ENCODE assay signal across 8 worm cellular contexts in genomic region chrIII:1558441-1559159, ce11.
A peak's percentile ranks its signal among the peaks of the same experiment; 100 is the strongest.
TF ChIP-seq lines count a peak whose summit lies in the region.

eelo-1 (minus strand) TSS chrIII:1558529.
Y67D2.2 (plus strand) TSS chrIII:1558800.

TF ChIP-seq in whole organism, L1 larva, 84 proteins besides CTCF, POLR2A, EP300 and RAD21 (continues in another document):
- TF ChIP-seq pax-3 (tag; optimal IDR thresholded peaks at IDR 0.05; lab: Kevin White, UChicago) (no peak), pqm-1 (tag; optimal IDR thresholded peaks at IDR 0.05; lab: Kevin White, UChicago) (no peak), ceh-8 (GFP tag; optimal IDR thresholded peaks at IDR 0.05; lab: Kevin White, UChicago) (peak; percentile 59), unc-98 (GFP tag; IDR thresholded peaks at IDR 0.05; lab: Robert Waterston, UW) (no peak), xbp-1 (tag; optimal IDR thresholded peaks at IDR 0.05; lab: Kevin White, UChicago) (peak; percentile 81), fkh-8 (tag; optimal IDR thresholded peaks at IDR 0.05; lab: Kevin White, UChicago) (no peak), nhr-71 (tag; optimal IDR thresholded peaks at IDR 0.05; lab: Kevin White, UChicago) (no peak), ceh-88 (GFP tag; IDR thresholded peaks at IDR 0.05; lab: Robert Waterston, UW) (no peak), mep-1 (tag; optimal IDR thresholded peaks at IDR 0.05; lab: Kevin White, UChicago) (peak; percentile 92), ztf-11 (tag; optimal IDR thresholded peaks at IDR 0.05; lab: Kevin White, UChicago) (peak in 1 of 2 experiments; percentile 65), mdl-1 (tag; optimal IDR thresholded peaks at IDR 0.05; lab: Kevin White, UChicago) (no peak), lin-39 (tag; optimal IDR thresholded peaks at IDR 0.05; lab: Kevin White, UChicago) (peak; percentile 75)

TF ChIP-seq in whole organism, L2 larva, 48 proteins besides CTCF, POLR2A, EP300 and RAD21 (continues in another document):
- no peak for TF ChIP-seq ztf-4 (tag; optimal IDR thresholded peaks at IDR 0.05; lab: Kevin White, UChicago)
- no peak for TF ChIP-seq nhr-12 (tag; optimal IDR thresholded peaks at IDR 0.05; lab: Kevin White, UChicago)
- no peak for TF ChIP-seq ZK546.5 (tag; optimal IDR thresholded peaks at IDR 0.05; lab: Kevin White, UChicago)
- no peak for TF ChIP-seq nhr-77 (tag; optimal IDR thresholded peaks at IDR 0.05; lab: Kevin White, UChicago)
- no peak for TF ChIP-seq fos-1 (tag; optimal IDR thresholded peaks at IDR 0.05; lab: Kevin White, UChicago)
- TF ChIP-seq lin-13 (GFP tag; optimal IDR thresholded peaks at IDR 0.05; lab: Kevin White, UChicago): peak; percentile 86
- TF ChIP-seq Y55F3AM.14 (GFP tag; optimal IDR thresholded peaks at IDR 0.05; lab: Kevin White, UChicago): no peak
- TF ChIP-seq elt-1 (tag; optimal IDR thresholded peaks at IDR 0.05; lab: Kevin White, UChicago): no peak
- TF ChIP-seq egl-27 (tag; optimal IDR thresholded peaks at IDR 0.05; lab: Kevin White, UChicago): no peak
- peak; percentile 20 for TF ChIP-seq blmp-1 (tag; optimal IDR thresholded peaks at IDR 0.05; lab: Kevin White, UChicago; ENCODE audit: insufficient read depth)
- peak; percentile 36 for TF ChIP-seq sma-3 (GFP tag; optimal IDR thresholded peaks at IDR 0.05; lab: Kevin White, UChicago)
- no peak for TF ChIP-seq skn-1 (tag; optimal IDR thresholded peaks at IDR 0.05; lab: Kevin White, UChicago)

TF ChIP-seq in whole organism, L3 larva, 47 proteins besides CTCF, POLR2A, EP300 and RAD21 (continues in another document):
- no peak for TF ChIP-seq elt-2 (tag; optimal IDR thresholded peaks at IDR 0.05; lab: Kevin White, UChicago)
- TF ChIP-seq tbx-2 (tag; optimal IDR thresholded peaks at IDR 0.05; lab: Kevin White, UChicago): no peak
- TF ChIP-seq nhr-28 (tag; optimal IDR thresholded peaks at IDR 0.05; lab: Kevin White, UChicago): no peak
- TF ChIP-seq mml-1 (tag; optimal IDR thresholded peaks at IDR 0.05; lab: Kevin White, UChicago): no peak
- TF ChIP-seq egl-5 (tag; optimal IDR thresholded peaks at IDR 0.05; lab: Kevin White, UChicago): peak; percentile 45
- TF ChIP-seq hmg-11 (tag; optimal IDR thresholded peaks at IDR 0.05; lab: Kevin White, UChicago): peak; percentile 49
- TF ChIP-seq nhr-11 (tag; optimal IDR thresholded peaks at IDR 0.05; lab: Kevin White, UChicago): no peak
- TF ChIP-seq unc-62 (GFP tag; optimal IDR thresholded peaks at IDR 0.05; lab: Kevin White, UChicago): no peak
- TF ChIP-seq nhr-77 (tag; optimal IDR thresholded peaks at IDR 0.05; lab: Kevin White, UChicago): no peak
- TF ChIP-seq pqm-1 (tag; optimal IDR thresholded peaks at IDR 0.05; lab: Kevin White, UChicago): no peak
- TF ChIP-seq zag-1 (tag; optimal IDR thresholded peaks at IDR 0.05; lab: Kevin White, UChicago): no peak
- peak; percentile 39 for TF ChIP-seq nhr-23 (tag; optimal IDR thresholded peaks at IDR 0.05; lab: Kevin White, UChicago)

TF ChIP-seq in whole organism, L4 larva, 104 proteins besides CTCF, POLR2A, EP300 and RAD21 (continues in another document):
- TF ChIP-seq aly-2 (tag; optimal IDR thresholded peaks at IDR 0.05; lab: Kevin White, UChicago) (no peak), hmg-1.1 (GFP tag; IDR thresholded peaks at IDR 0.05; lab: Robert Waterston, UW) (0 out of 2 replicates have a peak, but pooled peaks have one; percentile 18), F10B5.3 (tag; optimal IDR thresholded peaks at IDR 0.05; lab: Kevin White, UChicago) (no peak), hlh-30 (tag; optimal IDR thresholded peaks at IDR 0.05; lab: Kevin White, UChicago; ENCODE audit: insufficient read depth) (peak; percentile 23), sdz-12 (GFP tag; optimal IDR thresholded peaks at IDR 0.05; lab: Kevin White, UChicago) (no peak), madf-9 (GFP tag; conservative IDR thresholded peaks at IDR 0.05; lab: Robert Waterston, UW) (no peak), ztf-7 (tag; optimal IDR thresholded peaks at IDR 0.05; lab: Kevin White, UChicago) (peak; percentile 36), tag-97 (GFP tag; IDR thresholded peaks at IDR 0.05; lab: Robert Waterston, UW) (no peak), ama-1 (optimal IDR thresholded peaks at IDR 0.05; lab: Kevin White, UChicago) (no peak), nhr-76 (tag; optimal IDR thresholded peaks at IDR 0.05; lab: Kevin White, UChicago) (no peak), nhr-11 (tag; optimal IDR thresholded peaks at IDR 0.05; lab: Kevin White, UChicago) (no peak), T26A8.4 (GFP tag; IDR thresholded peaks at IDR 0.05; lab: Robert Waterston, UW) (no peak)

TF ChIP-seq in whole organism, late embryonic, 69 proteins besides CTCF, POLR2A, EP300 and RAD21:
- TF ChIP-seq ceh-30 (tag; optimal IDR thresholded peaks at IDR 0.05; lab: Kevin White, UChicago): peak; percentile 43
- peak; percentile 8 for TF ChIP-seq nfya-1 (tag; optimal IDR thresholded peaks at IDR 0.05; lab: Kevin White, UChicago)
- TF ChIP-seq pha-2 (tag; optimal IDR thresholded peaks at IDR 0.05; lab: Kevin White, UChicago): no peak
- TF ChIP-seq ahr-1 (tag; optimal IDR thresholded peaks at IDR 0.05; lab: Kevin White, UChicago): no peak
- TF ChIP-seq fkh-10 (GFP tag; optimal IDR thresholded peaks at IDR 0.05; lab: Kevin White, UChicago): no peak
TF ChIP-seq in whole organism, late embryonic: peak in this region for 2.

TF ChIP-seq in whole organism, midembryonic, 9 proteins besides CTCF, POLR2A, EP300 and RAD21:
- TF ChIP-seq ztf-29 (GFP tag; IDR thresholded peaks at IDR 0.05; lab: Robert Waterston, UW) (no peak), T22C8.4 (GFP tag; IDR thresholded peaks at IDR 0.05; lab: Robert Waterston, UW) (peak; percentile 8; the same call in 1 of the 2 replicates), flt-1 (GFP tag; IDR thresholded peaks at IDR 0.05; lab: Robert Waterston, UW) (no peak), ref-1 (GFP tag; conservative IDR thresholded peaks at IDR 0.05; lab: Robert Waterston, UW) (no peak)

TF ChIP-seq in whole organism, mixed stage, embryonic, 35 proteins besides CTCF, POLR2A, EP300 and RAD21:
- peak; percentile 45 for TF ChIP-seq mep-1 (tag; optimal IDR thresholded peaks at IDR 0.05; lab: Kevin White, UChicago)
- TF ChIP-seq lsy-2 (tag; optimal IDR thresholded peaks at IDR 0.05; lab: Kevin White, UChicago): peak; percentile 26
- TF ChIP-seq ces-1 (GFP tag; optimal IDR thresholded peaks at IDR 0.05; lab: Kevin White, UChicago): peak; percentile 61
- TF ChIP-seq lin-13 (tag; optimal IDR thresholded peaks at IDR 0.05; lab: Kevin White, UChicago): peak; percentile 33
- no peak for TF ChIP-seq ceh-39 (tag; optimal IDR thresholded peaks at IDR 0.05; lab: Kevin White, UChicago)

TF ChIP-seq in whole organism, young adult, 124 proteins besides CTCF, POLR2A, EP300 and RAD21:
- peak; percentile 34 for TF ChIP-seq lin-54 (GFP tag; optimal IDR thresholded peaks at IDR 0.05; lab: Kevin White, UChicago)
- TF ChIP-seq B0019.2 (GFP tag; conservative IDR thresholded peaks at IDR 0.05; lab: Robert Waterston, UW): no peak
- peak; percentile 1 for TF ChIP-seq tbp1 (GFP tag; optimal IDR thresholded peaks at IDR 0.05; lab: Kevin White, UChicago)
- peak; percentile 45 for TF ChIP-seq lsl-1 (GFP tag; optimal IDR thresholded peaks at IDR 0.05; lab: Kevin White, UChicago)
- no peak for TF ChIP-seq nhr-27 (tag; optimal IDR thresholded peaks at IDR 0.05; lab: Kevin White, UChicago)
- TF ChIP-seq snpc-1.3 (tag; optimal IDR thresholded peaks at IDR 0.05; lab: Kevin White, UChicago; ENCODE audit: insufficient read depth): peak; percentile 13
- TF ChIP-seq dpl-1 (GFP tag; optimal IDR thresholded peaks at IDR 0.05; lab: Kevin White, UChicago): peak; percentile 14
- no peak for TF ChIP-seq rec-8 (tag; optimal IDR thresholded peaks at IDR 0.05; lab: Kevin White, UChicago)
- TF ChIP-seq madf-6 (GFP tag; IDR thresholded peaks at IDR 0.05; lab: Robert Waterston, UW): peak; percentile 59; the same call in 1 of the 2 replicates
- no peak for TF ChIP-seq madf-3 (GFP tag; IDR thresholded peaks at IDR 0.05; lab: Robert Waterston, UW)
- no peak for TF ChIP-seq unc-130 (GFP tag; optimal IDR thresholded peaks at IDR 0.05; lab: Kevin White, UChicago)
- TF ChIP-seq attf-6 (GFP tag; IDR thresholded peaks at IDR 0.05; lab: Robert Waterston, UW): no peak
- peak; percentile 55; the same call in 1 of the 2 replicates for TF ChIP-seq ekl-4 (GFP tag; IDR thresholded peaks at IDR 0.05; lab: Robert Waterston, UW)
- TF ChIP-seq efl-1 (GFP tag; optimal IDR thresholded peaks at IDR 0.05; lab: Kevin White, UChicago): no peak
- TF ChIP-seq pha-4 (tag; optimal IDR thresholded peaks at IDR 0.05; lab: Kevin White, UChicago): no peak
- no peak for TF ChIP-seq ceh-79 (tag; optimal IDR thresholded peaks at IDR 0.05; lab: Kevin White, UChicago)
- TF ChIP-seq bed-1 (GFP tag; IDR thresholded peaks at IDR 0.05; lab: Robert Waterston, UW): no peak
- peak in 1 of 3 experiments; percentile 58 for TF ChIP-seq lin-35 (GFP tag; optimal IDR thresholded peaks at IDR 0.05; lab: Kevin White, UChicago)
- no peak for TF ChIP-seq F52B5.7 (tag; optimal IDR thresholded peaks at IDR 0.05; lab: Kevin White, UChicago)
- no peak for TF ChIP-seq sea-2 (GFP tag; IDR thresholded peaks at IDR 0.05; lab: Robert Waterston, UW)
- peak; percentile 27 for TF ChIP-seq F33H1.4 (GFP tag; IDR thresholded peaks at IDR 0.05; lab: Robert Waterston, UW)
- 0 out of 2 replicates have a peak, but pooled peaks have one; percentile 81 for TF ChIP-seq F37B4.10 (GFP tag; IDR thresholded peaks at IDR 0.05; lab: Robert Waterston, UW)
- peak; percentile 68 for TF ChIP-seq mcd-1 (GFP tag; IDR thresholded peaks at IDR 0.05; lab: Robert Waterston, UW)
- TF ChIP-seq pbrm-1 (GFP tag; IDR thresholded peaks at IDR 0.05; lab: Robert Waterston, UW): no peak
